Worm (Caenorhabditis elegans) whole organism, young adult: ENCODE measurements around the gene F09B9.4.

ENCODE experiments used
- athp-1 ChIP-seq: sonication (generic microtip); optimal IDR thresholded peaks from 2 replicates; lab custom pipeline; 2017; ENCODE audit warnings: mild to moderate bottlenecking, missing genetic modification characterization, missing compliant biosample characterization
- dpl-1 ChIP-seq: fragments of 150-350 bp; optimal IDR thresholded peaks from 2 replicates; lab custom pipeline; 2014; ENCODE audit warnings: missing biosample characterization, missing genetic modification reagents, missing genetic modification characterization
- hsf-1 ChIP-seq: fragments of 200-800 bp; sonication (Bioruptor generic); IDR thresholded peaks from 2 replicates; pipeline ENCODE4 v1.3.6; 2022; ENCODE audit warnings: missing genetic modification reagents, missing genetic modification characterization, missing compliant biosample characterization
- ztf-18 ChIP-seq: sonication (generic microtip); optimal IDR thresholded peaks from 2 replicates; lab custom pipeline; 2016; ENCODE audit warnings: missing genotype, mild to moderate bottlenecking, missing genetic modification characterization, missing compliant biosample characterization

DNA sequence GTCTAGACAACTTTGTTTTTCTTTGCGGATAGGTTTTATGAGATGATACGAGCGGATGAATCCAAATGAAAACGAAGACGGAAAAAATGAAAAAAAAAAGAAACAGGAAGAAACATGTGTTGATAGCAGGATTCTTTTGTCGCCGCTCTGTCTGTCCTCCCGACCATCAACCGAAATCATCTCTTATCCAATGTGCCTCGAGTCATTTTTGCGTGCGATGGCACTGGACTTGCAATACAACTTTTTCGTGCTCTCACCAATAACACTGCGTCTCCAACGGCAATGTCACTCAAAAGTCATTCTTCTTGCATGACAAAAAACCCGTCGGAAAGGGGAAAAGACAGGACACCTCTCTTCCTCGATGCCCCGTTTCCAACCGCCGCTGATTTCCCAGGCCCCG is 15.9 kb downstream of the F09B9.4 start, which contains the start of gene ncs-4:
- no peak for TF ChIP-seq ztf-18 (tag; lab: Kevin White, UChicago)
- no peak for TF ChIP-seq dpl-1
- no peak for TF ChIP-seq hsf-1
- TF ChIP-seq athp-1, result no peak
